Worm (Caenorhabditis elegans): ENCODE measurements around the gene T11B7.2.

Gene T11B7.2

ce11 chrIV:8826606-8827000 is 17.8 kb downstream of the T11B7.2 start:
- TF ChIP-seq B0310.2 (tag; optimal IDR thresholded peaks at IDR 0.05) (no peak), flt-1 (GFP tag; IDR thresholded peaks at IDR 0.05) (no peak), tra-4 (tag; optimal IDR thresholded peaks at IDR 0.05) (no peak), hmbx-1 (tag; optimal IDR thresholded peaks at IDR 0.05) (no peak), sea-1 (GFP tag; conservative IDR thresholded peaks at IDR 0.05) (no peak), hnd-1 (tag; optimal IDR thresholded peaks at IDR 0.05) (no peak), pes-1 (GFP tag; IDR thresholded peaks at IDR 0.05) (no peak), ama-1 (optimal IDR thresholded peaks at IDR 0.05) (no peak), tbx-37 (GFP tag; conservative IDR thresholded peaks at IDR 0.05) (0 out of 2 replicates have a peak, but pooled peaks have one; percentile 14), ceh-13 (GFP tag; optimal IDR thresholded peaks at IDR 0.05) (no peak), tbx-11 (GFP tag; IDR thresholded peaks at IDR 0.05) (no peak), scrt-1 (GFP tag; IDR thresholded peaks at IDR 0.05) (0 out of 2 replicates have a peak, but pooled peaks have one; percentile 33), ceh-36 (tag; optimal IDR thresholded peaks at IDR 0.05) (no peak), aly-1 (tag; optimal IDR thresholded peaks at IDR 0.05) (no peak), ets-7 (tag; optimal IDR thresholded peaks at IDR 0.05) (no peak), hmg-4 (GFP tag; optimal IDR thresholded peaks at IDR 0.05) (no peak), F13C5.2 (tag; optimal IDR thresholded peaks at IDR 0.05) (peak; percentile 35)

- TF ChIP-seq ceh-13 (GFP tag; optimal IDR thresholded peaks at IDR 0.05) (no peak), tra-4 (tag; optimal IDR thresholded peaks at IDR 0.05) (no peak), ets-7 (tag; optimal IDR thresholded peaks at IDR 0.05) (no peak), tbx-11 (GFP tag; IDR thresholded peaks at IDR 0.05) (no peak), flt-1 (GFP tag; IDR thresholded peaks at IDR 0.05) (no peak), ama-1 (optimal IDR thresholded peaks at IDR 0.05) (no peak), scrt-1 (GFP tag; IDR thresholded peaks at IDR 0.05) (no peak)
These were observed 18.3 kb downstream of the T11B7.2 start for ce11 chrIV:8825997-8826605.

DNA sequence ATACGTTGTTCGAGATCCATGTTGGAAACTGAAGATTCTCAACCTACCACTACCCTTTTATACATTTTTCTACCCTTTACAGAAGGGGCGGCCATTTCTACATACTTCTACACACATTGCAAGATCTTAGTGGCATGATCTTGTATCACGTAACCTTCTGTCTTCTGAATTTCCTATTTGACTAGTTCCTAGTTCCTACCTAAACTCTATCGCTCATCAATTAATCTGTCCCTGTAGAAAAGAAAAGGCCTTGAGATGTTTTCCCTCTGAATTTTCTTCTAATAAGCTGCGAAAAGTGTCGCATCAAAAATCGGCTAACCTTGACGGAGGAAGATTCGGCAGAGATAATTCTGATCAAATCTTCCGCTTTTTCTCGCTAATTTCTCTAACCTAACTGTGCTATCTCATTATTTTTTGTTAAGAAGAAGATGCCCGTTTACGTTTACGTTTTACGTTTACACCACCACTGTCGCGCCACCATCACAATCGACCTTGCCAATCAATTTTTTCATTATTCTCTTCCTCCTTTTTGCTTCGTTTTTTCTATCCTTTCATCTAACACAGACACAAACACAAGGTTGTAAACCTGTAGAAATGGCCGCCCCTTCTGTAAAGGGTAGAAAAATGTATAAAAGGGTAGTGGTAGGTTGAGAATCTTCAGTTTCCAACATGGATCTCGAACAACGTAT is 20.1 kb downstream of the T11B7.2 start, which contains the start of the genes col-117 and col-3:
Gene col-117, minus strand, starts transcription at position 51 of the 689 bp plus-strand sequence.
Gene col-3, plus strand, starts transcription at position 639 of the 689 bp plus-strand sequence.
- no peak for TF ChIP-seq B0310.2 (tag; optimal IDR thresholded peaks at IDR 0.05)
- no peak for TF ChIP-seq ceh-13 (GFP tag; optimal IDR thresholded peaks at IDR 0.05)
- no peak for TF ChIP-seq tbx-11 (GFP tag; IDR thresholded peaks at IDR 0.05)
- no peak for TF ChIP-seq scrt-1 (GFP tag; IDR thresholded peaks at IDR 0.05)
- TF ChIP-seq hmbx-1 (tag; optimal IDR thresholded peaks at IDR 0.05): no peak
- TF ChIP-seq pes-1 (GFP tag; IDR thresholded peaks at IDR 0.05): no peak
- no peak for TF ChIP-seq ets-7 (tag; optimal IDR thresholded peaks at IDR 0.05)
- no peak for TF ChIP-seq aly-1 (tag; optimal IDR thresholded peaks at IDR 0.05)
- TF ChIP-seq hmg-4 (GFP tag; optimal IDR thresholded peaks at IDR 0.05): no peak
- no peak for TF ChIP-seq ceh-36 (tag; optimal IDR thresholded peaks at IDR 0.05)

DNA sequence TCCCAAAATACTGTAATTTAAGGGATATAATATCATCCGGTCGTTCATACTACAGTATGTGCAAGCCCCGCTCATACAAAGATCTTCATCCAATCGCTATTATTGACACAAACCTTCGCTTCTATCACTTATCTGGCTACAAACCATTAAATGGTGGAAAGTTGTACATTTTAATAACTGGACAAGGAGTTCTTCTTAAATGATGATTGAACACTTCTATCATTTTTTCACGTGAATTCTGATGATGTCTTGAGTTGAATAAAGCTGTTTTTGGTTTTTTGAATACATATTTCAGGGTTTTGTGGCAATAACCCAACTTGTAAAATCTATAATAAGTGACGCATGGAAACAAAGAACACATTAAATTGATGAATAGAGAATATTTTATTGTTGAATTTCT is 21.8 kb downstream of the T11B7.2 start:
- TF ChIP-seq scrt-1 (GFP tag; IDR thresholded peaks at IDR 0.05) (no peak), pes-1 (GFP tag; IDR thresholded peaks at IDR 0.05) (no peak), ceh-13 (GFP tag; optimal IDR thresholded peaks at IDR 0.05) (no peak), sea-1 (GFP tag; conservative IDR thresholded peaks at IDR 0.05) (no peak), hmbx-1 (tag; optimal IDR thresholded peaks at IDR 0.05) (no peak), flt-1 (GFP tag; IDR thresholded peaks at IDR 0.05) (no peak), ceh-36 (tag; optimal IDR thresholded peaks at IDR 0.05) (no peak), ama-1 (optimal IDR thresholded peaks at IDR 0.05) (no peak), hmg-4 (GFP tag; optimal IDR thresholded peaks at IDR 0.05) (no peak), tra-4 (tag; optimal IDR thresholded peaks at IDR 0.05) (no peak), hnd-1 (tag; optimal IDR thresholded peaks at IDR 0.05) (no peak), F13C5.2 (tag; optimal IDR thresholded peaks at IDR 0.05) (no peak), ets-7 (tag; optimal IDR thresholded peaks at IDR 0.05) (no peak), aly-1 (tag; optimal IDR thresholded peaks at IDR 0.05) (no peak)

DNA sequence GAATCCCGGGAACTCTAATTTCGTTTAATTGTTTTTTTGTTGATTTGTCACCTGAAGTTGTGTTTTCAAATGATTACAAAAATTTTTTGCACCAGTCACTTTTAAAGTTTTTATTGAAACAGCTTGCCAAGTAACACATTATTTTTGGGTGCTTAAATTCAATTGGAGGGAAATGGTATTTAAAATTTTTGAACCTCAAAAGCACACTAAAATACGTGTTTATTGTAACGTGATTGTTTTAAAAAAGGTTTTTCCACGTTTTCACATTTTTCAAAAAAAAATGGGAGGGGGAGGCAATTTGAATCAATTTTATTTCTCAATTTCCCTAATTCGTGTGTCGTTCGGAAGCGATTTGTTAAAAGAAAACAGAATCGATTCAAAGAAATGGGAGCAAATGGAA is 23.2 kb downstream of the T11B7.2 start, which contains the start of gene T28C6.5:
Gene T28C6.5, plus strand, starts transcription at position 301 of the 400 bp plus-strand sequence.
- TF ChIP-seq hmbx-1 (tag; optimal IDR thresholded peaks at IDR 0.05): no peak
- TF ChIP-seq sea-1 (GFP tag; conservative IDR thresholded peaks at IDR 0.05): no peak
- TF ChIP-seq tbx-37 (GFP tag; conservative IDR thresholded peaks at IDR 0.05): no peak
- no peak for TF ChIP-seq tra-4 (tag; optimal IDR thresholded peaks at IDR 0.05)
- TF ChIP-seq hnd-1 (tag; optimal IDR thresholded peaks at IDR 0.05): no peak
- TF ChIP-seq hmg-4 (GFP tag; optimal IDR thresholded peaks at IDR 0.05): no peak
- TF ChIP-seq aly-1 (tag; optimal IDR thresholded peaks at IDR 0.05): no peak
- TF ChIP-seq ceh-36 (tag; optimal IDR thresholded peaks at IDR 0.05): no peak
- TF ChIP-seq pes-1 (GFP tag; IDR thresholded peaks at IDR 0.05): no peak
- no peak for TF ChIP-seq ama-1 (optimal IDR thresholded peaks at IDR 0.05)
- TF ChIP-seq ets-7 (tag; optimal IDR thresholded peaks at IDR 0.05): no peak
- TF ChIP-seq F13C5.2 (tag; optimal IDR thresholded peaks at IDR 0.05): no peak
- TF ChIP-seq flt-1 (GFP tag; IDR thresholded peaks at IDR 0.05): no peak
- no peak for TF ChIP-seq tbx-11 (GFP tag; IDR thresholded peaks at IDR 0.05)
- no peak for TF ChIP-seq scrt-1 (GFP tag; IDR thresholded peaks at IDR 0.05)
- no peak for TF ChIP-seq ceh-13 (GFP tag; optimal IDR thresholded peaks at IDR 0.05)
- no peak for TF ChIP-seq B0310.2 (tag; optimal IDR thresholded peaks at IDR 0.05)

- TF ChIP-seq aly-1 (tag; optimal IDR thresholded peaks at IDR 0.05): no peak
- TF ChIP-seq tbx-37 (GFP tag; conservative IDR thresholded peaks at IDR 0.05): no peak
- TF ChIP-seq scrt-1 (GFP tag; IDR thresholded peaks at IDR 0.05): no peak
These were observed 24.3 kb downstream of the T11B7.2 start, which contains the start of gene T28C6.3 for ce11 chrIV:8820041-8820440. Gene T28C6.3, plus strand, starts transcription at chrIV:8820341.

ce11 chrIV:8819471-8819870 is 24.9 kb downstream of the T11B7.2 start:
- TF ChIP-seq pes-1 (GFP tag; IDR thresholded peaks at IDR 0.05): 0 out of 2 replicates have a peak, but pooled peaks have one; percentile 15
- TF ChIP-seq hmg-4 (GFP tag; optimal IDR thresholded peaks at IDR 0.05): peak; percentile 49
- no peak for TF ChIP-seq ceh-13 (GFP tag; optimal IDR thresholded peaks at IDR 0.05)

All from whole organism, early embryonic.